Fruit fly (Drosophila melanogaster) whole organism, embryonic: ENCODE data around the gene CG14851.
A peak's percentile ranks its signal among the peaks of the same experiment; 100 is the strongest.

Experiments
- Atf3 ChIP-seq: fragments of 200-800 bp; sonication (Bioruptor generic); optimal IDR thresholded peaks from 3 replicates; lab custom pipeline; 2016; ENCODE audit warnings: missing biosample characterization, missing genetic modification characterization
- CG10431 ChIP-seq: fragments of 200-800 bp; sonication (Bioruptor generic); optimal IDR thresholded peaks from 3 replicates; lab custom pipeline; 2018; ENCODE audit warnings: missing biosample characterization, mild to moderate bottlenecking, missing genetic modification characterization
- CG12071 ChIP-seq: fragments of 200-800 bp; sonication (Bioruptor generic); optimal IDR thresholded peaks from 3 replicates; lab custom pipeline; 2018; ENCODE audit warnings: missing biosample characterization, mild to moderate bottlenecking, missing genetic modification characterization
- CG12104 ChIP-seq: fragments of 200-800 bp; sonication (Bioruptor generic); optimal IDR thresholded peaks from 3 replicates; lab custom pipeline; 2016; ENCODE audit warnings: missing biosample characterization, missing genetic modification characterization
- CG13123 ChIP-seq: fragments of 200-800 bp; sonication (Bioruptor generic); optimal IDR thresholded peaks from 2 replicates; lab custom pipeline; 2016; ENCODE audit warnings: missing biosample characterization, missing genetic modification characterization
- CG14710 ChIP-seq: fragments of 200-800 bp; sonication (Bioruptor generic); optimal IDR thresholded peaks from 3 replicates; lab custom pipeline; 2019; ENCODE audit warnings: missing biosample characterization, mild to moderate bottlenecking, missing genetic modification characterization, moderate library complexity
- CG16815 ChIP-seq: fragments of 200-800 bp; sonication (Bioruptor generic); optimal IDR thresholded peaks from 3 replicates; lab custom pipeline; 2017; ENCODE audit warnings: missing biosample characterization, mild to moderate bottlenecking, missing genetic modification characterization
- CG17912 ChIP-seq: fragments of 200-800 bp; sonication (Bioruptor generic); optimal IDR thresholded peaks from 2 replicates; lab custom pipeline; 2018; ENCODE audit warnings: missing biosample characterization, mild to moderate bottlenecking, missing genetic modification characterization
- CG1792 ChIP-seq: fragments of 200-800 bp; sonication (Bioruptor generic); optimal IDR thresholded peaks from 2 replicates; lab custom pipeline; 2016; ENCODE audit warnings: missing biosample characterization, missing genetic modification characterization
- CG18262 ChIP-seq: fragments of 200-800 bp; optimal IDR thresholded peaks from 3 replicates; lab custom pipeline; 2019; ENCODE audit warnings: missing biosample characterization, mild to moderate bottlenecking, missing genetic modification characterization, moderate library complexity
- CG2116 ChIP-seq: fragments of 200-800 bp; sonication (Bioruptor generic); optimal IDR thresholded peaks from 3 replicates; lab custom pipeline; 2018; ENCODE audit warnings: missing biosample characterization, mild to moderate bottlenecking, missing genetic modification characterization
- CG30020 ChIP-seq: fragments of 200-800 bp; optimal IDR thresholded peaks from 2 replicates; lab custom pipeline; 2019; ENCODE audit warnings: missing biosample characterization, mild to moderate bottlenecking, missing genetic modification characterization, moderate library complexity
- CG4282 ChIP-seq: fragments of 200-800 bp; sonication (Bioruptor generic); optimal IDR thresholded peaks from 2 replicates; lab custom pipeline; 2016; ENCODE audit warnings: missing biosample characterization, missing genetic modification characterization
- CG4424 ChIP-seq: fragments of 200-800 bp; sonication (Bioruptor generic); optimal IDR thresholded peaks from 3 replicates; lab custom pipeline; 2016; ENCODE audit warnings: missing biosample characterization, missing genetic modification characterization
- CG4854 ChIP-seq: fragments of 200-800 bp; sonication (Bioruptor generic); optimal IDR thresholded peaks from 2 replicates; lab custom pipeline; 2016; ENCODE audit warnings: missing biosample characterization, missing genetic modification characterization, inconsistent platforms
- CG5180 ChIP-seq: fragments of 200-800 bp; sonication (Bioruptor generic); optimal IDR thresholded peaks from 3 replicates; lab custom pipeline; 2017; ENCODE audit warnings: missing biosample characterization, missing genetic modification characterization, mild to moderate bottlenecking, moderate library complexity, missing genetic modification reagents
- CG8924 ChIP-seq: fragments of 200-800 bp; optimal IDR thresholded peaks from 3 replicates; lab custom pipeline; 2019; ENCODE audit warnings: missing biosample characterization, mild to moderate bottlenecking, missing genetic modification characterization, moderate library complexity
- CoRest ChIP-seq: fragments of 200-800 bp; sonication (Bioruptor generic); optimal IDR thresholded peaks from 3 replicates; lab custom pipeline; 2018; ENCODE audit warnings: missing biosample characterization, mild to moderate bottlenecking, missing genetic modification characterization, moderate library complexity
- Dip3 ChIP-seq: fragments of 200-800 bp; sonication (Bioruptor generic); optimal IDR thresholded peaks from 3 replicates; lab custom pipeline; 2016; ENCODE audit warnings: missing biosample characterization, missing genetic modification characterization
- HLH4C ChIP-seq: fragments of 200-800 bp; sonication (Bioruptor generic); IDR thresholded peaks from 3 replicates; pipeline ENCODE4 v1.3.6; 2022; ENCODE audit warnings: missing biosample characterization, missing genetic modification characterization; ENCODE audit not compliant: partially characterized antibody
- HmgZ ChIP-seq: fragments of 200-800 bp; sonication (Bioruptor generic); optimal IDR thresholded peaks from 2 replicates; lab custom pipeline; 2018; ENCODE audit warnings: missing biosample characterization, mild to moderate bottlenecking, missing genetic modification characterization
- Hr39 ChIP-seq: fragments of >200 bp; optimal IDR thresholded peaks from 2 replicates; lab custom pipeline; 2017
- NFAT ChIP-seq: fragments of 200-800 bp; sonication (Bioruptor generic); IDR thresholded peaks from 2 replicates; pipeline ENCODE4 v1.3.6; 2022; ENCODE audit warnings: missing biosample characterization, missing genetic modification characterization
- Nf-YC ChIP-seq: fragments of 200-800 bp; optimal IDR thresholded peaks from 3 replicates; lab custom pipeline; 2019; ENCODE audit warnings: missing biosample characterization, mild to moderate bottlenecking, missing genetic modification characterization, moderate library complexity
- Oli ChIP-seq: fragments of 200-800 bp; sonication (Bioruptor generic); optimal IDR thresholded peaks from 2 replicates; lab custom pipeline; 2018; ENCODE audit warnings: missing biosample characterization, mild to moderate bottlenecking, missing genetic modification characterization, moderate library complexity
- Rfx ChIP-seq: fragments of 200-800 bp; sonication (Bioruptor generic); IDR thresholded peaks from 2 replicates; pipeline ENCODE4 v1.3.6; 2022; ENCODE audit warnings: missing biosample characterization, missing genetic modification characterization
- Side ChIP-seq: fragments of 200-800 bp; sonication (Bioruptor generic); optimal IDR thresholded peaks from 2 replicates; lab custom pipeline; 2016; ENCODE audit warnings: missing biosample characterization, missing genetic modification characterization
- Vsx1 ChIP-seq: fragments of 200-800 bp; sonication (Bioruptor generic); optimal IDR thresholded peaks from 2 replicates; lab custom pipeline; 2017; ENCODE audit warnings: missing biosample characterization, mild to moderate bottlenecking, missing genetic modification characterization, missing genetic modification reagents
- ap ChIP-seq: fragments of 200-800 bp; sonication (Bioruptor generic); IDR thresholded peaks from 2 replicates; pipeline ENCODE4 v1.3.6; 2022; ENCODE audit warnings: missing biosample characterization, missing genetic modification characterization
- caup ChIP-seq: fragments of 200-800 bp; sonication (Bioruptor generic); optimal IDR thresholded peaks from 3 replicates; lab custom pipeline; 2017; ENCODE audit warnings: missing biosample characterization, mild to moderate bottlenecking, missing genetic modification characterization, moderate library complexity; ENCODE audit not compliant: severe bottlenecking
- cwo ChIP-seq: fragments of 200-800 bp; sonication (Bioruptor generic); optimal IDR thresholded peaks from 3 replicates; lab custom pipeline; 2017; ENCODE audit warnings: missing biosample characterization, missing genetic modification characterization, mild to moderate bottlenecking, moderate library complexity, missing genetic modification reagents
- da ChIP-seq: fragments of 200-800 bp; sonication (Bioruptor generic); optimal IDR thresholded peaks from 2 replicates; lab custom pipeline; 2016; ENCODE audit warnings: missing biosample characterization, missing genetic modification characterization
- dati ChIP-seq: fragments of 200-800 bp; sonication (Bioruptor generic); IDR thresholded peaks from 2 replicates; pipeline ENCODE4 v1.3.6; 2022; ENCODE audit warnings: missing biosample characterization, missing genetic modification characterization
- ewg ChIP-seq: fragments of 200-800 bp; sonication (Bioruptor generic); optimal IDR thresholded peaks from 3 replicates; lab custom pipeline; 2017; ENCODE audit warnings: mild to moderate bottlenecking, missing biosample characterization, missing genetic modification reagents, missing genetic modification characterization
- fd102C ChIP-seq: fragments of 200-800 bp; sonication (Bioruptor generic); optimal IDR thresholded peaks from 2 replicates; lab custom pipeline; 2018; ENCODE audit warnings: missing biosample characterization, mild to moderate bottlenecking, missing genetic modification characterization, moderate library complexity
- ftz-f1 ChIP-seq: fragments of 200-800 bp; sonication (Bioruptor generic); optimal IDR thresholded peaks from 2 replicates; lab custom pipeline; 2016; ENCODE audit warnings: missing biosample characterization, missing genetic modification characterization
- gcm2 ChIP-seq: fragments of 200-800 bp; sonication (Bioruptor generic); optimal IDR thresholded peaks from 2 replicates; lab custom pipeline; 2016; ENCODE audit warnings: missing biosample characterization, missing genetic modification characterization
- her ChIP-seq: fragments of 200-800 bp; sonication (Bioruptor generic); optimal IDR thresholded peaks from 2 replicates; lab custom pipeline; 2016; ENCODE audit warnings: missing biosample characterization, missing genetic modification characterization
- kay ChIP-seq: fragments of 200-800 bp; sonication (Bioruptor generic); optimal IDR thresholded peaks from 2 replicates; lab custom pipeline; 2016; ENCODE audit warnings: missing biosample characterization, missing genetic modification characterization
- lov ChIP-seq, 2 experiments: fragments of 200-800 bp in 1 of 2; fragments of >200 bp in 1 of 2; sonication (Bioruptor generic) in 1 of 2; IDR thresholded peaks in 1 of 2; optimal IDR thresholded peaks in 1 of 2; 2 replicates in 1 of 2; 3 replicates in 1 of 2; pipeline versions ENCODE4 v1.3.6 to Lab custom; 2017 to 2022; ENCODE audit warnings: missing biosample characterization in 1 of 2, missing genetic modification characterization in 1 of 2
- mam ChIP-seq: fragments of 200-800 bp; sonication (Bioruptor generic); optimal IDR thresholded peaks from 3 replicates; lab custom pipeline; 2016; ENCODE audit warnings: missing biosample characterization, missing genetic modification characterization
- nom ChIP-seq: fragments of 200-800 bp; sonication (Bioruptor generic); optimal IDR thresholded peaks from 2 replicates; lab custom pipeline; 2017; ENCODE audit warnings: missing biosample characterization, missing genetic modification characterization, mild to moderate bottlenecking, moderate library complexity, missing genetic modification reagents
- shn ChIP-seq: fragments of 200-800 bp; sonication (Bioruptor generic); optimal IDR thresholded peaks from 3 replicates; lab custom pipeline; 2016; ENCODE audit warnings: missing biosample characterization, missing genetic modification characterization
- slou ChIP-seq: fragments of 200-800 bp; sonication (Bioruptor generic); optimal IDR thresholded peaks from 3 replicates; lab custom pipeline; 2016; ENCODE audit warnings: missing biosample characterization, missing genetic modification characterization
- sr ChIP-seq: fragments of 200-800 bp; sonication (Bioruptor generic); IDR thresholded peaks from 3 replicates; pipeline ENCODE4 v1.3.6; 2022; ENCODE audit warnings: missing biosample characterization, missing genetic modification characterization
- tll ChIP-seq, 2 experiments: fragments of 200-800 bp in 1 of 2; fragments of >200 bp in 1 of 2; sonication (Bioruptor generic) in 1 of 2; optimal IDR thresholded peaks; 2 replicates each; lab custom pipeline; 2017 to 2019; ENCODE audit warnings: missing biosample characterization in 2 of 2, missing genetic modification characterization in 2 of 2, mild to moderate bottlenecking in 1 of 2, moderate library complexity in 1 of 2
- tna ChIP-seq: fragments of 200-800 bp; sonication (Bioruptor generic); IDR thresholded peaks from 2 replicates; pipeline ENCODE4 v1.3.6; 2022; ENCODE audit warnings: missing biosample characterization, missing genetic modification characterization; ENCODE audit not compliant: partially characterized antibody
- usp ChIP-seq: fragments of >200 bp; optimal IDR thresholded peaks from 2 replicates; lab custom pipeline; 2017; ENCODE audit warnings: missing biosample characterization, missing genetic modification characterization
- vfl ChIP-seq: fragments of 200-800 bp; sonication (Bioruptor generic); optimal IDR thresholded peaks from 2 replicates; lab custom pipeline; 2016; ENCODE audit warnings: missing biosample characterization, missing genetic modification characterization

The CG14851 gene

DNA sequence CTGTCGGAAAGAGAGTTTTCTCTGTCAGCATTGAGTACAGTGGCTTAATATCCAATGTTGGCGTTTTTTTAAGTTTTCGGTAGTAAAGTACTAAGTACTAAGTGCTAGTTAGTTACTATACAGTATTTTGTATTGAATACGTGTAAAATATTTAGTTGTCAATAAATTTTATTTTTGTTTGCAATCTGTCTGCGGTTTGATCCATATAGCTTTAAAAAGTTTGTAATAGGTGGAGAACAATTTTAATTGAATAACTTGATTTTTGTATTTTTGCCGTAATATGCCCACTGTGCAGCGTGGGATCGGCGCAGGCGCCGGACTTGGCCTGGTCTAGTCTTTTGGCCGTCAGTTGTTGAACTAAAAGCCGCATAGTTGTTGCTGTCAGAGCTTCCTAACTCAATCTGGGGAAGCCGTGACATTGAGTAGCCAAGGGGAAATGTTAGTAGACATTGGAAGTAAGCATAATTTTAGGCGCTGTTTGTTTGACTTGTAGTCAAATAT lies 3.7 kb upstream of the CG14851 start (continued):
- TF ChIP-seq mam (GFP tag; lab: Kevin White, UChicago) (peak; percentile 93), shn (GFP tag; lab: Kevin White, UChicago) (peak; percentile 88), CG2116 (GFP tag; lab: Kevin White, UChicago) (peak; percentile 60), CG12104 (GFP tag; lab: Kevin White, UChicago) (peak; percentile 91), nom (GFP tag; lab: Kevin White, UChicago) (no peak), CG14710 (tag; lab: Kevin White, UChicago) (peak; percentile 79), caup (GFP tag; lab: Kevin White, UChicago) (peak; percentile 88), NFAT (GFP tag; lab: Robert Waterston, UW) (peak; percentile 77), usp (no peak), CG12071 (GFP tag; lab: Kevin White, UChicago) (peak; percentile 86), Atf3 (GFP tag; lab: Kevin White, UChicago) (peak; percentile 69), vfl (peak; percentile 90), lov (optimal IDR thresholded peaks at IDR 0.05; lab: Kevin White, UChicago) (no peak), lov (GFP tag; IDR thresholded peaks at IDR 0.05; lab: Robert Waterston, UW) (peak; percentile 63; the same call in 1 of the 3 replicates), CG1792 (peak; percentile 83), Nf-YC (peak; percentile 83), fd102C (GFP tag; lab: Kevin White, UChicago) (no peak), CG13123 (GFP tag; lab: Kevin White, UChicago) (peak; percentile 57), slou (peak; percentile 77), tll (GFP tag; optimal IDR thresholded peaks at IDR 0.05; lab: Kevin White, UChicago) (no peak), sr (no peak; the same call in 2 of the 3 replicates), ftz-f1 (GFP tag; lab: Kevin White, UChicago) (peak; percentile 93), CG16815 (GFP tag; lab: Kevin White, UChicago) (peak; percentile 73), Dip3 (GFP tag; lab: Kevin White, UChicago) (peak; percentile 83), CG18262 (tag; lab: Kevin White, UChicago) (peak; percentile 91), HmgZ (tag; lab: Kevin White, UChicago) (peak; percentile 93), ap (GFP tag; lab: Robert Waterston, UW) (peak; percentile 66; the same call in 1 of the 2 replicates), dati (GFP tag; lab: Robert Waterston, UW) (peak; percentile 50; the same call in 1 of the 2 replicates), CG10431 (GFP tag; lab: Kevin White, UChicago) (peak; percentile 71), CG4424 (GFP tag; lab: Kevin White, UChicago) (peak; percentile 89), Rfx (GFP tag; lab: Robert Waterston, UW) (peak; percentile 87), CG4854 (peak; percentile 84), CG8924 (tag; lab: Kevin White, UChicago) (peak; percentile 94), Hr39 (lab: Kevin White, UChicago) (no peak), her (GFP tag; lab: Kevin White, UChicago) (peak; percentile 86), gcm2 (GFP tag; lab: Kevin White, UChicago) (peak; percentile 72), ewg (GFP tag; lab: Kevin White, UChicago) (peak; percentile 96), CG30020 (peak; percentile 48), Oli (tag; lab: Kevin White, UChicago) (peak; percentile 95), CG17912 (GFP tag; lab: Kevin White, UChicago) (peak; percentile 44), tna (GFP tag; lab: Robert Waterston, UW) (peak; percentile 36; the same call in 1 of the 2 replicates), CG4282 (GFP tag; lab: Kevin White, UChicago) (peak; percentile 67), da (GFP tag; lab: Kevin White, UChicago) (peak; percentile 51), CoRest (tag; lab: Kevin White, UChicago) (peak; percentile 94), HLH4C (GFP tag; lab: Robert Waterston, UW) (peak; percentile 42; the same call in 1 of the 3 replicates), kay (GFP tag; lab: Kevin White, UChicago) (peak; percentile 84), cwo (GFP tag; lab: Kevin White, UChicago) (peak; percentile 2), Side (GFP tag; lab: Kevin White, UChicago) (peak; percentile 89), CG5180 (GFP tag; lab: Kevin White, UChicago) (peak; percentile 85), Vsx1 (peak; percentile 86)
